Fruit fly (Drosophila melanogaster) whole organism, adult: ENCODE data around the gene beat-IIIc.

Experiments used
- CG11617 ChIP-seq: fragments of 200-800 bp; sonication (Bioruptor generic); optimal IDR thresholded peaks from 2 replicates; lab custom pipeline; 2017; ENCODE audit warnings: mild to moderate bottlenecking, missing biosample characterization, missing genetic modification reagents, missing genetic modification characterization
- CG12768 ChIP-seq: fragments of 200-800 bp; sonication (Bioruptor generic); optimal IDR thresholded peaks from 2 replicates; lab custom pipeline; 2017; ENCODE audit warnings: missing biosample characterization, missing genetic modification characterization, mild to moderate bottlenecking, moderate library complexity, missing genetic modification reagents
- CG14711 ChIP-seq: fragments of 200-800 bp; sonication (Bioruptor generic); optimal IDR thresholded peaks from 2 replicates; lab custom pipeline; 2018; ENCODE audit warnings: missing biosample characterization, mild to moderate bottlenecking, missing genetic modification characterization, moderate library complexity
- CG1620 ChIP-seq: fragments of 200-800 bp; sonication (Bioruptor generic); optimal IDR thresholded peaks from 2 replicates; lab custom pipeline; 2016; ENCODE audit warnings: missing biosample characterization, missing genetic modification characterization
- CG33017 ChIP-seq: fragments of 200-800 bp; sonication (Bioruptor generic); optimal IDR thresholded peaks from 2 replicates; lab custom pipeline; 2018; ENCODE audit warnings: missing biosample characterization, mild to moderate bottlenecking, missing genetic modification characterization, moderate library complexity
- CG5204 ChIP-seq: fragments of 200-800 bp; sonication (Bioruptor generic); optimal IDR thresholded peaks from 2 replicates; lab custom pipeline; 2016; ENCODE audit warnings: missing biosample characterization, missing genetic modification characterization
- CG7045 ChIP-seq: fragments of 200-800 bp; sonication (Bioruptor generic); optimal IDR thresholded peaks from 2 replicates; lab custom pipeline; 2017; ENCODE audit warnings: missing biosample characterization, mild to moderate bottlenecking, missing genetic modification characterization
- CG7101 ChIP-seq: fragments of 200-800 bp; sonication (Bioruptor generic); optimal IDR thresholded peaks from 2 replicates; lab custom pipeline; 2018; ENCODE audit warnings: missing biosample characterization, mild to moderate bottlenecking, missing genetic modification characterization, moderate library complexity
- Clk ChIP-seq: fragments of 200-800 bp; sonication (Bioruptor generic); optimal IDR thresholded peaks from 2 replicates; lab custom pipeline; 2017; ENCODE audit warnings: missing biosample characterization, missing genetic modification characterization
- Crg-1 ChIP-seq: fragments of 200-800 bp; sonication (Bioruptor generic); optimal IDR thresholded peaks from 2 replicates; lab custom pipeline; 2016; ENCODE audit warnings: missing biosample characterization, missing genetic modification characterization
- Hr96 ChIP-seq: fragments of 200-800 bp; sonication (Bioruptor generic); optimal IDR thresholded peaks from 2 replicates; lab custom pipeline; 2016; ENCODE audit warnings: missing biosample characterization, missing genetic modification characterization
- Mnt ChIP-seq: fragments of 200-800 bp; sonication (Bioruptor generic); optimal IDR thresholded peaks from 2 replicates; lab custom pipeline; 2016; ENCODE audit warnings: missing biosample characterization, mild to moderate bottlenecking, missing genetic modification characterization
- bab1 ChIP-seq: fragments of 200-800 bp; sonication (Bioruptor generic); optimal IDR thresholded peaks from 3 replicates; lab custom pipeline; 2019; ENCODE audit warnings: missing biosample characterization, mild to moderate bottlenecking, missing genetic modification characterization, moderate library complexity
- cic ChIP-seq: fragments of 200-800 bp; sonication (Bioruptor generic); optimal IDR thresholded peaks from 2 replicates; lab custom pipeline; 2017; ENCODE audit warnings: missing biosample characterization, mild to moderate bottlenecking, missing genetic modification characterization, moderate library complexity
- cnc ChIP-seq, 2 experiments: fragments of >200 bp; optimal IDR thresholded peaks; 2 replicates each; lab custom pipeline; 2017
- kay ChIP-seq: fragments of 200-800 bp; sonication (Bioruptor generic); peaks from one replicate; lab custom pipeline; 2016; ENCODE audit warnings: missing biosample characterization, missing genetic modification characterization, borderline replicate concordance
- ovo ChIP-seq: fragments of 200-800 bp; sonication (Bioruptor generic); optimal IDR thresholded peaks from 2 replicates; lab custom pipeline; 2016; ENCODE audit warnings: missing biosample characterization, missing genetic modification characterization
- pad ChIP-seq: fragments of 200-800 bp; sonication (Bioruptor generic); optimal IDR thresholded peaks from 3 replicates; lab custom pipeline; 2017; ENCODE audit warnings: missing biosample characterization, missing genetic modification characterization, mild to moderate bottlenecking, moderate library complexity, missing genetic modification reagents
- tj ChIP-seq: fragments of 200-800 bp; sonication (Bioruptor generic); optimal IDR thresholded peaks from 3 replicates; lab custom pipeline; 2017; ENCODE audit warnings: missing biosample characterization, mild to moderate bottlenecking, missing genetic modification characterization, moderate library complexity
- toe ChIP-seq: fragments of 200-800 bp; sonication (Bioruptor generic); optimal IDR thresholded peaks from 2 replicates; lab custom pipeline; 2016; ENCODE audit warnings: missing biosample characterization, missing genetic modification characterization

Gene beat-IIIc

dm6 chr2L:17262231-17262630 is 1.7 kb upstream of the beat-IIIc start:
- no peak for TF ChIP-seq CG33017 (tag; lab: Kevin White, UChicago)
- TF ChIP-seq CG12768 (GFP tag; lab: Kevin White, UChicago): no peak
- no peak for TF ChIP-seq CG5204 (GFP tag; lab: Kevin White, UChicago)
- no peak for TF ChIP-seq CG7101 (tag; lab: Kevin White, UChicago)
- TF ChIP-seq ovo: no peak
- no peak for TF ChIP-seq Crg-1
- TF ChIP-seq CG11617 (GFP tag; lab: Kevin White, UChicago): no peak
- TF ChIP-seq bab1: no peak

DNA sequence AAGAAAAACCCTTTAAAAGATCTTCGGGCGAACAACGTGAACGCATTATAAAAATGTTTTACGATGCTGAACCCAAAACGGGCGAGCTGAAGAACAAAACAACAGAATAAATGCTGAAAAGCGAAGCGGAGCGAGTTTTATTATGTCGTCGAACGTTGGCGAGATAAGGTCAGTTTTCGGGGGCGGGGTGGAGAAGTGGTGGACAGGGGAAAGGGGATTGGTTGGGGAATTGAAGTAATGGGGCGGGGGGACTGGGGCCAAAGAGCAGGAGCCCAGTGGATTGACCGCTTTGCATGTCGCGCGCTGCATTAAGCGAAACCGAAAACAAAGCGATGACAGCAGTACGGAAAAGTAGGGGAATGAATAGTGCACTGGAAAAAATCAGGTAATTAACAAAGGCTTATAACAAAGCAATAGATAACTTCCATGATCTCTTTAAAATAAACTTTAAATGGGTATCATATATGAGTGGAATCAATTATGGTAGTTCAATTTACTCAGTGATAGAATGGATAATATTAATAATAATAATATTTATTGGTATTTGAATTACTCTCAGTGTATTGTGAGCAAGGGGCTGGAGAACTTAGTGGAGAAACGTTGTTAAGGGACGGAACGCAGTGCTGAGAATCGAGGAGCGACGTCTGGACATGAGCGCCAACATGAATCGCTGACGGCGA is 17.3 kb downstream of the beat-IIIc start:
- TF ChIP-seq CG7045 (GFP tag; lab: Kevin White, UChicago): no peak
- TF ChIP-seq pad: peak; percentile 43

DNA sequence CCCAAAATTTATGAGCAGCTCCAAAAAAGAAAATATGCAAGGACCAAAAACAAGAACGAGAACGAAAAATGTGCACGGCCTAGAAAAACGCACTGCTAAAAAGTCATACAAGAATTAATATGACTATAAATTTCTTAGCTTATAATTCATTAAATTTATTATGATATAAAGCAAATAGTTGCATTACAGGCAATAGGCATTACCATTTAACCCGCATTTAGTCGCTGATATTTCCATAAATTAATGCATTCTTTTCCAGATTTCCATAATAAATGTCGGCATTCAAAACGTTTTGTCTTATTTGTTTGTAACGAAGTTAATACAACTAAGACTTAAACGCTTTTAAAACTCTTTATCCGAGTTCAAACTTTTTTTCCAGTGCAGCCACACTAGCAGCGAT is 31.1 kb downstream of the beat-IIIc start:
- TF ChIP-seq CG12768 (GFP tag; lab: Kevin White, UChicago): no peak
- TF ChIP-seq Clk (GFP tag; lab: Kevin White, UChicago): no peak
- TF ChIP-seq kay (GFP tag; lab: Kevin White, UChicago): no peak
- TF ChIP-seq CG7101 (tag; lab: Kevin White, UChicago): no peak
- no peak for TF ChIP-seq pad

- TF ChIP-seq CG12768 (GFP tag; lab: Kevin White, UChicago) (no peak), CG7045 (GFP tag; lab: Kevin White, UChicago) (no peak), cic (GFP tag; lab: Kevin White, UChicago) (no peak), bab1 (no peak), Hr96 (GFP tag; lab: Kevin White, UChicago) (no peak), CG33017 (tag; lab: Kevin White, UChicago) (no peak), kay (GFP tag; lab: Kevin White, UChicago) (no peak), CG7101 (tag; lab: Kevin White, UChicago) (no peak), pad (no peak), CG5204 (GFP tag; lab: Kevin White, UChicago) (no peak), cnc (optimal IDR thresholded peaks at IDR 0.05; lab: Kevin White, UChicago) (no peak), CG11617 (GFP tag; lab: Kevin White, UChicago) (no peak), tj (GFP tag; lab: Kevin White, UChicago) (no peak), Clk (GFP tag; lab: Kevin White, UChicago) (no peak), CG1620 (GFP tag; lab: Kevin White, UChicago) (no peak), toe (no peak), Mnt (GFP tag; lab: Kevin White, UChicago) (no peak), CG14711 (tag; lab: Kevin White, UChicago) (no peak), ovo (no peak)
Measured at dm6 chr2L:17228119-17228518, 32.4 kb downstream of the beat-IIIc start.

DNA sequence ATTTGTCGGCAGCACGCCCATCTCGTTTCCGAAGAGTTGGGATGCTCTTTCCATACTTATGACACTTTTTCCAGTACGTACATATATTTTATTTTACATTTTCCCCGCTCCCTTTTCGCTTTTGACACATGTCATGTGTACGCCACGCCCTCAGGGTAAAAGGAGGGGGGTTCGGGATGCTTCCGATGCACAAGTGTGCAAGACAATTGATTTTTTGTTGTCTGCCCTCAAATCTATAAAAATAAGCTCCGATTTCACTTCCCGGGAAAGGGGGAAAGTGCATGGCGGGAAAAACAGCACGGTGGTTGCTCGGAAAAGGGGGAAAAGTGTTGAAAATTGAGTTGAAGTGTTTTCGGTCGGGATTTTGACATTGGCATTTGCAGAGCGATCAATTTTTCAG is 33.4 kb downstream of the beat-IIIc start:
- TF ChIP-seq CG33017 (tag; lab: Kevin White, UChicago) (no peak), Clk (GFP tag; lab: Kevin White, UChicago) (no peak), Mnt (GFP tag; lab: Kevin White, UChicago) (no peak), CG7045 (GFP tag; lab: Kevin White, UChicago) (no peak), cnc (optimal IDR thresholded peaks at IDR 0.05; lab: Kevin White, UChicago) (no peak), CG5204 (GFP tag; lab: Kevin White, UChicago) (no peak), CG12768 (GFP tag; lab: Kevin White, UChicago) (no peak), CG7101 (tag; lab: Kevin White, UChicago) (no peak), kay (GFP tag; lab: Kevin White, UChicago) (no peak), bab1 (no peak), ovo (no peak), CG11617 (GFP tag; lab: Kevin White, UChicago) (no peak), toe (no peak), tj (GFP tag; lab: Kevin White, UChicago) (no peak), pad (no peak), CG1620 (GFP tag; lab: Kevin White, UChicago) (no peak), cic (GFP tag; lab: Kevin White, UChicago) (no peak), Crg-1 (no peak)

- TF ChIP-seq CG12768 (GFP tag; lab: Kevin White, UChicago): no peak
- TF ChIP-seq CG7101 (tag; lab: Kevin White, UChicago): no peak
- no peak for TF ChIP-seq kay (GFP tag; lab: Kevin White, UChicago)
- no peak for TF ChIP-seq CG14711 (tag; lab: Kevin White, UChicago)
- TF ChIP-seq bab1: no peak
- TF ChIP-seq CG33017 (tag; lab: Kevin White, UChicago): no peak
- no peak for TF ChIP-seq Clk (GFP tag; lab: Kevin White, UChicago)
- no peak for TF ChIP-seq tj (GFP tag; lab: Kevin White, UChicago)
- no peak for TF ChIP-seq CG5204 (GFP tag; lab: Kevin White, UChicago)
- no peak for TF ChIP-seq CG1620 (GFP tag; lab: Kevin White, UChicago)
- TF ChIP-seq CG11617 (GFP tag; lab: Kevin White, UChicago): no peak
- no peak for TF ChIP-seq cnc (optimal IDR thresholded peaks at IDR 0.05; lab: Kevin White, UChicago)
- no peak for TF ChIP-seq pad
- TF ChIP-seq ovo: no peak
- no peak for TF ChIP-seq Crg-1
- no peak for TF ChIP-seq Hr96 (GFP tag; lab: Kevin White, UChicago)
- no peak for TF ChIP-seq CG7045 (GFP tag; lab: Kevin White, UChicago)
- no peak for TF ChIP-seq toe
- no peak for TF ChIP-seq cic (GFP tag; lab: Kevin White, UChicago)
Measured at dm6 chr2L:17223493-17223892, 37.0 kb downstream of the beat-IIIc start.
